Fruit fly (Drosophila melanogaster) whole organism, pupa: Measurements from ENCODE around the gene CG6067.

Experiments used
- CG14655 ChIP-seq: fragments of 200-800 bp; sonication (Bioruptor generic); optimal IDR thresholded peaks from 3 replicates; lab custom pipeline; 2017; ENCODE audit warnings: mild to moderate bottlenecking, missing biosample characterization, missing genetic modification reagents, missing genetic modification characterization
- CG15710 ChIP-seq: fragments of 200-800 bp; sonication (Bioruptor generic); optimal IDR thresholded peaks from 2 replicates; lab custom pipeline; 2018; ENCODE audit warnings: missing biosample characterization, mild to moderate bottlenecking, missing genetic modification characterization, moderate library complexity
- CG32121 ChIP-seq: fragments of 200-800 bp; sonication (Bioruptor generic); IDR thresholded peaks from 2 replicates; pipeline ENCODE4 v1.3.6; 2022; ENCODE audit warnings: missing biosample characterization, missing genetic modification characterization
- CG4496 ChIP-seq: fragments of 200-800 bp; sonication (Bioruptor generic); IDR thresholded peaks from 3 replicates; pipeline ENCODE4 v1.3.6; 2022; ENCODE audit warnings: missing biosample characterization, missing genetic modification characterization
- CG8159 ChIP-seq: fragments of 200-800 bp; sonication (Bioruptor generic); optimal IDR thresholded peaks from 3 replicates; lab custom pipeline; 2018; ENCODE audit warnings: missing biosample characterization, mild to moderate bottlenecking, missing genetic modification characterization, moderate library complexity
- CG9948 ChIP-seq: fragments of 200-800 bp; sonication (Bioruptor generic); optimal IDR thresholded peaks from 2 replicates; lab custom pipeline; 2018; ENCODE audit warnings: missing biosample characterization, mild to moderate bottlenecking, missing genetic modification characterization, moderate library complexity
- D1 ChIP-seq: fragments of 200-800 bp; sonication (Bioruptor generic); optimal IDR thresholded peaks from 2 replicates; lab custom pipeline; 2018; ENCODE audit warnings: missing biosample characterization, mild to moderate bottlenecking, missing genetic modification characterization, moderate library complexity
- EcR ChIP-seq: fragments of 200-800 bp; sonication (Bioruptor generic); optimal IDR thresholded peaks from 3 replicates; lab custom pipeline; 2019; ENCODE audit warnings: missing biosample characterization, missing genetic modification characterization, mild to moderate bottlenecking, moderate library complexity, missing genetic modification reagents
- Pif1B ChIP-seq: fragments of 200-800 bp; sonication (Bioruptor generic); optimal IDR thresholded peaks from 3 replicates; lab custom pipeline; 2016; ENCODE audit warnings: missing biosample characterization, missing genetic modification characterization
- Snoo ChIP-seq: fragments of 200-800 bp; sonication (Bioruptor generic); optimal IDR thresholded peaks from 3 replicates; lab custom pipeline; 2017; ENCODE audit warnings: missing biosample characterization, mild to moderate bottlenecking, missing genetic modification characterization, inconsistent platforms
- rn ChIP-seq: fragments of 200-800 bp; sonication (Bioruptor generic); IDR thresholded peaks from 2 replicates; pipeline ENCODE4 v1.3.6; 2022; ENCODE audit warnings: missing biosample characterization, missing genetic modification characterization

dm6 chrX:5968094-5968723, 12.8 kb downstream of the CG6067 start:
- TF ChIP-seq EcR (GFP tag; lab: Kevin White, UChicago) (no peak), Snoo (tag; lab: Kevin White, UChicago) (no peak), D1 (tag; lab: Kevin White, UChicago) (no peak), CG8159 (peak; percentile 61), CG15710 (peak; percentile 64), Pif1B (GFP tag; lab: Kevin White, UChicago) (peak; percentile 59), CG32121 (GFP tag; lab: Robert Waterston, UW) (peak; percentile 80), CG14655 (peak; percentile 81), CG9948 (peak; percentile 69), CG4496 (GFP tag; lab: Robert Waterston, UW) (peak; percentile 90), rn (GFP tag; lab: Robert Waterston, UW) (no peak)
